Fruit fly (Drosophila melanogaster): Measurements from ENCODE around the gene CG12479.

Gene CG12479

dm6 chrX:14151906-14152305, at the start of gene CG12479:
CG12479 (minus strand) TSS chrX:14152006.
- TF ChIP-seq CG8478 (optimal IDR thresholded peaks at IDR 0.05): no peak

dm6 chrX:14201178-14201577, 49.4 kb upstream of the CG12479 start, which contains the start of gene Prp16:
Prp16 (plus strand) TSS chrX:14201362.
- TF ChIP-seq CG8478 (optimal IDR thresholded peaks at IDR 0.05): no peak
- no peak for TF ChIP-seq CTCF (optimal IDR thresholded peaks at IDR 0.05)

dm6 chrX:14199967-14200531, 48.2 kb upstream of the CG12479 start, which contains the start of gene CG11590:
CG11590 (plus strand) TSS chrX:14200178.
- TF ChIP-seq CG8478 (optimal IDR thresholded peaks at IDR 0.05): no peak
- TF ChIP-seq CTCF (optimal IDR thresholded peaks at IDR 0.05): no peak

- TF ChIP-seq CTCF (optimal IDR thresholded peaks at IDR 0.05): no peak
- no peak for TF ChIP-seq CG8478 (optimal IDR thresholded peaks at IDR 0.05)
Observed at dm6 chrX:14193013-14193412, 41.2 kb upstream of the CG12479 start, which contains the start of gene yl. yl (plus strand) TSS chrX:14193214.

- TF ChIP-seq CG8478 (optimal IDR thresholded peaks at IDR 0.05): no peak
- no peak for TF ChIP-seq CTCF (optimal IDR thresholded peaks at IDR 0.05)
Observed at dm6 chrX:14191918-14192317, 40.1 kb upstream of the CG12479 start, which contains the start of gene CG13403. CG13403 (minus strand) TSS chrX:14192018.

- TF ChIP-seq CTCF (optimal IDR thresholded peaks at IDR 0.05) (no peak), CG8478 (optimal IDR thresholded peaks at IDR 0.05) (no peak)
Observed at dm6 chrX:14189216-14189615, 37.4 kb upstream of the CG12479 start, which contains the start of gene CG11585. CG11585 (plus strand) TSS chrX:14189516.

- no peak for TF ChIP-seq CTCF (optimal IDR thresholded peaks at IDR 0.05)
- TF ChIP-seq CG8478 (optimal IDR thresholded peaks at IDR 0.05): no peak
Observed at dm6 chrX:14186953-14187352, 35.1 kb upstream of the CG12479 start, which contains the start of gene CG12481. CG12481 (plus strand) TSS chrX:14187253.

- TF ChIP-seq CTCF (optimal IDR thresholded peaks at IDR 0.05) (no peak), CG8478 (optimal IDR thresholded peaks at IDR 0.05) (no peak)
Observed at dm6 chrX:14184062-14184611, 32.3 kb upstream of the CG12479 start, which contains the start of gene CG32603. CG32603 (plus strand) TSS chrX:14184561.

- TF ChIP-seq CG8478 (optimal IDR thresholded peaks at IDR 0.05): no peak
- TF ChIP-seq CTCF (optimal IDR thresholded peaks at IDR 0.05): no peak
Observed at dm6 chrX:14180728-14181127, 28.9 kb upstream of the CG12479 start, which contains the start of gene CG11584. CG11584 (plus strand) TSS chrX:14181028.

- TF ChIP-seq CTCF (optimal IDR thresholded peaks at IDR 0.05) (no peak), CG8478 (optimal IDR thresholded peaks at IDR 0.05) (no peak)
Observed at dm6 chrX:14176623-14177022, 24.8 kb upstream of the CG12479 start, which contains the start of gene CG11581. CG11581 (plus strand) TSS chrX:14176923.

- no peak for TF ChIP-seq CTCF (optimal IDR thresholded peaks at IDR 0.05)
- TF ChIP-seq CG8478 (optimal IDR thresholded peaks at IDR 0.05): no peak
Observed at dm6 chrX:14175663-14176062, 23.9 kb upstream of the CG12479 start.

dm6 chrX:14174456-14174855, 22.6 kb upstream of the CG12479 start, which contains the start of gene CG1368:
CG1368 (plus strand) TSS chrX:14174756.
- TF ChIP-seq CG8478 (optimal IDR thresholded peaks at IDR 0.05): no peak
- no peak for TF ChIP-seq CTCF (optimal IDR thresholded peaks at IDR 0.05)

dm6 chrX:14173654-14174053, 21.8 kb upstream of the CG12479 start:
- TF ChIP-seq CG8478 (optimal IDR thresholded peaks at IDR 0.05): no peak
- no peak for TF ChIP-seq CTCF (optimal IDR thresholded peaks at IDR 0.05)

dm6 chrX:14172524-14172923, 20.7 kb upstream of the CG12479 start, which contains the start of gene betaNACtes1:
betaNACtes1 (minus strand) TSS chrX:14172624.
- no peak for TF ChIP-seq CG8478 (optimal IDR thresholded peaks at IDR 0.05)
- no peak for TF ChIP-seq CTCF (optimal IDR thresholded peaks at IDR 0.05)

dm6 chrX:14169068-14169642, 17.3 kb upstream of the CG12479 start, which contains the start of gene CG12480:
CG12480 (plus strand) TSS chrX:14169592.
- TF ChIP-seq CG8478 (optimal IDR thresholded peaks at IDR 0.05): no peak
- TF ChIP-seq CTCF (optimal IDR thresholded peaks at IDR 0.05): no peak

dm6 chrX:14153689-14154088, 1.9 kb upstream of the CG12479 start:
- no peak for TF ChIP-seq CG8478 (optimal IDR thresholded peaks at IDR 0.05)
- TF ChIP-seq CTCF (optimal IDR thresholded peaks at IDR 0.05): no peak
